Worm (Caenorhabditis elegans) whole organism, mixed stage, embryonic: Measurements from ENCODE around the gene gpa-3.

ENCODE experiments used
- M03D4.4 ChIP-seq: sonication (generic microtip); optimal IDR thresholded peaks from 2 replicates; lab custom pipeline; 2017; ENCODE audit warnings: mild to moderate bottlenecking, missing genetic modification characterization, missing compliant biosample characterization
- bed-3 ChIP-seq: fragments of 200-800 bp; sonication (Bioruptor generic); optimal IDR thresholded peaks from 3 replicates; lab custom pipeline; 2018; ENCODE audit warnings: mild to moderate bottlenecking, missing genetic modification characterization, moderate library complexity, missing compliant biosample characterization
- blmp-1 ChIP-seq: fragments of 150-350 bp; optimal IDR thresholded peaks from 2 replicates; lab custom pipeline; 2014; ENCODE audit warnings: missing biosample characterization, missing genetic modification characterization
- ceh-39 ChIP-seq: fragments of 150-350 bp; optimal IDR thresholded peaks from 2 replicates; lab custom pipeline; 2014; ENCODE audit warnings: missing biosample characterization, missing genetic modification characterization
- ceh-43 ChIP-seq: fragments of 200-800 bp; sonication (Bioruptor generic); optimal IDR thresholded peaks from 2 replicates; lab custom pipeline; 2018; ENCODE audit warnings: mild to moderate bottlenecking, missing genetic modification characterization, moderate library complexity, missing compliant biosample characterization
- ceh-83 ChIP-seq: fragments of 200-800 bp; sonication (Bioruptor generic); optimal IDR thresholded peaks from 2 replicates; lab custom pipeline; 2018; ENCODE audit warnings: mild to moderate bottlenecking, missing genetic modification characterization, missing compliant biosample characterization
- ces-1 ChIP-seq: fragments of 150-350 bp; optimal IDR thresholded peaks from 2 replicates; lab custom pipeline; 2014; ENCODE audit warnings: missing biosample characterization, missing genetic modification reagents, missing genetic modification characterization
- cnd-1 ChIP-seq: fragments of 200-800 bp; sonication (Bioruptor generic); optimal IDR thresholded peaks from 2 replicates; lab custom pipeline; 2018; ENCODE audit warnings: mild to moderate bottlenecking, missing genetic modification characterization, missing compliant biosample characterization
- drap-1 ChIP-seq: fragments of 200-800 bp; sonication (Bioruptor generic); optimal IDR thresholded peaks from 3 replicates; lab custom pipeline; 2018; ENCODE audit warnings: mild to moderate bottlenecking, missing genetic modification characterization, missing compliant biosample characterization
- elt-1 ChIP-seq: sonication (generic microtip); optimal IDR thresholded peaks from 2 replicates; lab custom pipeline; 2017; ENCODE audit warnings: missing genetic modification characterization, mild to moderate bottlenecking, missing compliant biosample characterization, antibody characterized with exemption, moderate library complexity, borderline replicate concordance; ENCODE audit not compliant: insufficient read depth
- elt-3 ChIP-seq: fragments of 150-350 bp; optimal IDR thresholded peaks from 2 replicates; lab custom pipeline; 2014; ENCODE audit warnings: missing biosample characterization, missing genetic modification characterization
- flh-1 ChIP-seq: fragments of 200-800 bp; sonication (Bioruptor generic); optimal IDR thresholded peaks from 2 replicates; lab custom pipeline; 2018; ENCODE audit warnings: mild to moderate bottlenecking, missing genetic modification characterization, moderate library complexity, missing compliant biosample characterization
- ham-2 ChIP-seq: fragments of 200-800 bp; sonication (Bioruptor generic); optimal IDR thresholded peaks from 2 replicates; lab custom pipeline; 2018; ENCODE audit warnings: mild to moderate bottlenecking, missing genetic modification characterization, missing compliant biosample characterization
- hlh-1 ChIP-seq: fragments of 150-350 bp; optimal IDR thresholded peaks from 2 replicates; lab custom pipeline; 2014; ENCODE audit warnings: missing biosample characterization, missing genetic modification reagents, missing genetic modification characterization
- lin-13 ChIP-seq: fragments of 150-350 bp; optimal IDR thresholded peaks from 2 replicates; lab custom pipeline; 2014; ENCODE audit warnings: missing biosample characterization, missing genetic modification characterization
- lin-32 ChIP-seq: fragments of 200-800 bp; sonication (Bioruptor generic); optimal IDR thresholded peaks from 2 replicates; lab custom pipeline; 2018; ENCODE audit warnings: mild to moderate bottlenecking, missing genetic modification characterization, missing compliant biosample characterization
- lsy-2 ChIP-seq: fragments of 150-350 bp; optimal IDR thresholded peaks from 2 replicates; lab custom pipeline; 2014; ENCODE audit warnings: missing biosample characterization, missing genetic modification characterization
- mab-5 ChIP-seq: fragments of 150-350 bp; optimal IDR thresholded peaks from 2 replicates; lab custom pipeline; 2014; ENCODE audit warnings: missing biosample characterization, missing genetic modification characterization
- mep-1 ChIP-seq: fragments of 150-350 bp; optimal IDR thresholded peaks from 2 replicates; lab custom pipeline; 2017; ENCODE audit warnings: missing biosample characterization, missing genetic modification reagents, missing genetic modification characterization, inconsistent platforms
- mls-2 ChIP-seq: sonication (generic microtip); optimal IDR thresholded peaks from 2 replicates; lab custom pipeline; 2016; ENCODE audit warnings: mild to moderate bottlenecking, missing genetic modification characterization, moderate library complexity, missing compliant biosample characterization
- nhr-12 ChIP-seq: fragments of 150-350 bp; optimal IDR thresholded peaks from 2 replicates; lab custom pipeline; 2014; ENCODE audit warnings: missing biosample characterization, missing genetic modification characterization
- nhr-2 ChIP-seq: fragments of 150-350 bp; optimal IDR thresholded peaks from 2 replicates; lab custom pipeline; 2014; ENCODE audit warnings: missing biosample characterization, missing genetic modification characterization
- nhr-237 ChIP-seq: fragments of 150-350 bp; optimal IDR thresholded peaks from 2 replicates; lab custom pipeline; 2014; ENCODE audit warnings: missing biosample characterization, missing genetic modification characterization
- nhr-28 ChIP-seq: fragments of 150-350 bp; optimal IDR thresholded peaks from 2 replicates; lab custom pipeline; 2014; ENCODE audit warnings: missing biosample characterization, missing genetic modification characterization
- nhr-76 ChIP-seq: sonication (generic microtip); optimal IDR thresholded peaks from 2 replicates; lab custom pipeline; 2017; ENCODE audit warnings: missing biosample characterization, missing genetic modification characterization
- pha-4 ChIP-seq: fragments of 150-350 bp; optimal IDR thresholded peaks from 2 replicates; lab custom pipeline; 2018; ENCODE audit warnings: missing biosample characterization, missing genetic modification reagents, missing genetic modification characterization
- sem-2 ChIP-seq: fragments of 200-800 bp; sonication (Bioruptor generic); optimal IDR thresholded peaks from 2 replicates; lab custom pipeline; 2018; ENCODE audit warnings: mild to moderate bottlenecking, missing genetic modification characterization, missing compliant biosample characterization
- snpc-4 ChIP-seq: fragments of 150-350 bp; optimal IDR thresholded peaks from 2 replicates; lab custom pipeline; 2014; ENCODE audit warnings: missing biosample characterization, missing genetic modification characterization
- sptf-1 ChIP-seq: sonication (generic microtip); optimal IDR thresholded peaks from 2 replicates; lab custom pipeline; 2017; ENCODE audit warnings: mild to moderate bottlenecking, missing genetic modification characterization, moderate library complexity, missing compliant biosample characterization
- tbx-8 ChIP-seq: fragments of 200-800 bp; sonication (Bioruptor generic); optimal IDR thresholded peaks from 2 replicates; lab custom pipeline; 2018; ENCODE audit warnings: mild to moderate bottlenecking, missing genetic modification characterization, moderate library complexity, missing compliant biosample characterization
- unc-120 ChIP-seq: sonication (generic microtip); optimal IDR thresholded peaks from 2 replicates; lab custom pipeline; 2017; ENCODE audit warnings: missing genetic modification characterization, missing compliant biosample characterization; ENCODE audit not compliant: poor library complexity, severe bottlenecking
- unc-39 ChIP-seq: fragments of 150-350 bp; optimal IDR thresholded peaks from 2 replicates; lab custom pipeline; 2014; ENCODE audit warnings: missing biosample characterization, missing genetic modification characterization
- unc-62 ChIP-seq: fragments of 150-350 bp; optimal IDR thresholded peaks from 2 replicates; lab custom pipeline; 2014; ENCODE audit warnings: missing biosample characterization, missing genetic modification reagents, missing genetic modification characterization
- zip-8 ChIP-seq: fragments of 150-350 bp; optimal IDR thresholded peaks from 2 replicates; lab custom pipeline; 2014; ENCODE audit warnings: missing biosample characterization, missing genetic modification characterization
- ztf-11 ChIP-seq: fragments of 150-350 bp; optimal IDR thresholded peaks from 2 replicates; lab custom pipeline; 2014; ENCODE audit warnings: missing biosample characterization, missing genetic modification characterization

The gpa-3 gene

DNA sequence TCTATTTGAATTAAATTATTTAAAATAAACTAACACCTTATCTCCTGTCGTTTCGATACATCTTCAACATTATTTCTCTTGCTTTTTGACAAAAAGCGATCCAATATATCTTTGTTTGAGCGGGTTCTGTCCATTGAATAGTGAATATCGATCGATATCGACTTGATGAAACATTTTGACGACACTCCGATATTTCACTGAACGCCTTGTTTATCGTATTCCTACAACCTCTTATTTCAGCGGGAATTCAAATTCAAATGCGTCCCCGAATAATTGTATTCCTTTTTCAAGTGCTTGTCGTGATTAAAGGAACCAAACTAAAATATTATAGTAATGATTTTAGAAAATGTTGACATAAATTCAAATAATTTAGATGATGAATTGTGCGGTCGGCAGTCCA, 12.8 kb downstream of the gpa-3 start, which contains the start of the genes K07B1.7 and try-5:
K07B1.7 (minus strand) TSS at position 159 of the 400 bp plus-strand sequence.
try-5 (plus strand) TSS at position 241 of the 400 bp plus-strand sequence.
- TF ChIP-seq nhr-28 (tag; lab: Kevin White, UChicago) (no peak), zip-8 (tag; lab: Kevin White, UChicago) (no peak), mep-1 (tag; lab: Kevin White, UChicago) (peak; percentile 65), lsy-2 (tag; lab: Kevin White, UChicago) (peak; percentile 75), nhr-237 (tag; lab: Kevin White, UChicago) (peak; percentile 48), sem-2 (GFP tag; lab: Kevin White, UChicago) (no peak), mls-2 (tag; lab: Kevin White, UChicago) (no peak), flh-1 (GFP tag; lab: Kevin White, UChicago) (no peak), cnd-1 (tag; lab: Kevin White, UChicago) (no peak), bed-3 (GFP tag; lab: Kevin White, UChicago) (no peak), ceh-83 (no peak), hlh-1 (tag; lab: Kevin White, UChicago) (no peak), M03D4.4 (tag; lab: Kevin White, UChicago) (no peak), ceh-43 (GFP tag; lab: Kevin White, UChicago) (no peak), pha-4 (peak; percentile 45), tbx-8 (no peak), mab-5 (tag; lab: Kevin White, UChicago) (no peak), unc-39 (tag; lab: Kevin White, UChicago) (no peak), ceh-39 (tag; lab: Kevin White, UChicago) (peak; percentile 91), nhr-76 (tag; lab: Kevin White, UChicago) (no peak), drap-1 (GFP tag; lab: Kevin White, UChicago) (no peak), nhr-12 (tag; lab: Kevin White, UChicago) (no peak), elt-1 (tag; lab: Kevin White, UChicago) (no peak), blmp-1 (tag; lab: Kevin White, UChicago) (no peak), ztf-11 (tag; lab: Kevin White, UChicago) (no peak), unc-62 (GFP tag; lab: Kevin White, UChicago) (no peak), ces-1 (peak; percentile 83), lin-13 (tag; lab: Kevin White, UChicago) (peak; percentile 2), snpc-4 (no peak), sptf-1 (no peak), lin-32 (GFP tag; lab: Kevin White, UChicago) (no peak), nhr-2 (tag; lab: Kevin White, UChicago) (no peak), ham-2 (GFP tag; lab: Kevin White, UChicago) (no peak), elt-3 (no peak), unc-120 (no peak)

ce11 chrV:9343629-9344624, 15.6 kb downstream of the gpa-3 start, which contains the start of gene tos-1:
TSS of gene tos-1 (minus strand) at chrV:9344203.
- TF ChIP-seq ces-1 (peak; percentile 92), unc-62 (GFP tag; lab: Kevin White, UChicago) (peak; percentile 94), unc-39 (tag; lab: Kevin White, UChicago) (peak; percentile 93), ham-2 (GFP tag; lab: Kevin White, UChicago) (peak; percentile 96), sem-2 (GFP tag; lab: Kevin White, UChicago) (peak; percentile 69), tbx-8 (peak; percentile 45), nhr-76 (tag; lab: Kevin White, UChicago) (no peak), hlh-1 (tag; lab: Kevin White, UChicago) (peak; percentile 57), cnd-1 (tag; lab: Kevin White, UChicago) (peak; percentile 92), lsy-2 (tag; lab: Kevin White, UChicago) (peak; percentile 89), snpc-4 (no peak), M03D4.4 (tag; lab: Kevin White, UChicago) (peak; percentile 93), zip-8 (tag; lab: Kevin White, UChicago) (no peak), mab-5 (tag; lab: Kevin White, UChicago) (peak; percentile 63), flh-1 (GFP tag; lab: Kevin White, UChicago) (peak; percentile 27), nhr-2 (tag; lab: Kevin White, UChicago) (peak; percentile 52), mls-2 (tag; lab: Kevin White, UChicago) (peak; percentile 96), sptf-1 (peak; percentile 97), mep-1 (tag; lab: Kevin White, UChicago) (peak; percentile 99), lin-13 (tag; lab: Kevin White, UChicago) (peak; percentile 98), nhr-28 (tag; lab: Kevin White, UChicago) (peak; percentile 81), blmp-1 (tag; lab: Kevin White, UChicago) (no peak), nhr-12 (tag; lab: Kevin White, UChicago) (peak; percentile 93), unc-120 (peak; percentile 86), drap-1 (GFP tag; lab: Kevin White, UChicago) (peak; percentile 93), pha-4 (peak; percentile 90), elt-1 (tag; lab: Kevin White, UChicago) (peak; percentile 52), nhr-237 (tag; lab: Kevin White, UChicago) (peak; percentile 98), ceh-83 (peak; percentile 82), bed-3 (GFP tag; lab: Kevin White, UChicago) (peak; percentile 77), lin-32 (GFP tag; lab: Kevin White, UChicago) (peak; percentile 51), elt-3 (peak; percentile 74), ztf-11 (tag; lab: Kevin White, UChicago) (peak; percentile 96), ceh-43 (GFP tag; lab: Kevin White, UChicago) (peak; percentile 92), ceh-39 (tag; lab: Kevin White, UChicago) (peak; percentile 100)
- TF ChIP-seq, all 35 proteins: peak for 31
